Fruit fly (Drosophila melanogaster): ENCODE data around the gene CG42831.
A peak's percentile ranks its signal among the peaks of the same experiment; 100 is the strongest.

The CG42831 gene

DNA sequence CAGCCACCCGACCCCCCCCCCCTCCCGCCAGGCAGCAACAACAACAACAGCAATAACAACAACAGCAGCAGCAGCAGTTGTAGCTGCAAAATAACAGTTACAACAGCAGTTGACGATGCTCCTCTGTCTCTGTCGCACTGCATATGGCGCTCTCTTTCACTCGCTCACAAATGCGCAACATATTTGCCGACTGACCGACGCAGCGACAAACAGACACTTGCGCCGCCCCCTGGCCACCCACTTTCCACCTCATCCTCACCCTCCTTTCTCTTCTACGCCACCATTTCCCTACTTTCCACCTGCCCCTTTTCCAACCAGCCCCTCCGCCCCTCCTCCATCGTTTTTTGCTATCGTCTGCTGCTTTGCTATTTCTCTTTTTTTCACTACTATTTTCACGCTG, 39.4 kb downstream of the CG42831 start (continued):
- TF ChIP-seq PHDP (tag; optimal IDR thresholded peaks at IDR 0.05), result no peak
- no peak for TF ChIP-seq Atf3 (GFP tag; optimal IDR thresholded peaks at IDR 0.05)
- no peak for TF ChIP-seq oc (tag; optimal IDR thresholded peaks at IDR 0.05)
- no peak for TF ChIP-seq YL-1 (GFP tag; optimal IDR thresholded peaks at IDR 0.05)
- no peak for TF ChIP-seq CG6765 (GFP tag; optimal IDR thresholded peaks at IDR 0.05)
- no peak for TF ChIP-seq psq (GFP tag; optimal IDR thresholded peaks at IDR 0.05)
- no peak for TF ChIP-seq CG6689 (GFP tag; IDR thresholded peaks at IDR 0.05)
- TF ChIP-seq toy (GFP tag; IDR thresholded peaks at IDR 0.05), result no peak
- TF ChIP-seq CG6175 (GFP tag; IDR thresholded peaks at IDR 0.05), result no peak
- no peak for TF ChIP-seq BEAF-32 (GFP tag; optimal IDR thresholded peaks at IDR 0.05)
- no peak for TF ChIP-seq slou (GFP tag; optimal IDR thresholded peaks at IDR 0.05)
- no peak for TF ChIP-seq CG17361 (GFP tag; IDR thresholded peaks at IDR 0.05)
- TF ChIP-seq corto (GFP tag; optimal IDR thresholded peaks at IDR 0.05), result no peak
- TF ChIP-seq zfh2 (GFP tag; optimal IDR thresholded peaks at IDR 0.05), result no peak
- TF ChIP-seq HLH54F (GFP tag; optimal IDR thresholded peaks at IDR 0.05), result no peak
- no peak for TF ChIP-seq sc (optimal IDR thresholded peaks at IDR 0.05)
- TF ChIP-seq sc (GFP tag; optimal IDR thresholded peaks at IDR 0.05), result no peak
- peak; percentile 47 for TF ChIP-seq abd-A (tag; optimal IDR thresholded peaks at IDR 0.05)
- TF ChIP-seq Stat92E (GFP tag; optimal IDR thresholded peaks at IDR 0.05), result no peak
- TF ChIP-seq dysf (GFP tag; IDR thresholded peaks at IDR 0.05), result 0 out of 3 replicates have a peak, but pooled peaks have one; percentile 16
- 0 out of 2 replicates have a peak, but pooled peaks have one; percentile 17 for TF ChIP-seq vvl (GFP tag; IDR thresholded peaks at IDR 0.05)
- no peak for TF ChIP-seq dati (GFP tag; IDR thresholded peaks at IDR 0.05)
- no peak for TF ChIP-seq Hand (GFP tag; optimal IDR thresholded peaks at IDR 0.05)
- no peak for TF ChIP-seq CG8089 (GFP tag; optimal IDR thresholded peaks at IDR 0.05)
- TF ChIP-seq shn (GFP tag; optimal IDR thresholded peaks at IDR 0.05), result no peak
- TF ChIP-seq tx (GFP tag; optimal IDR thresholded peaks at IDR 0.05), result no peak
- TF ChIP-seq CG10147 (GFP tag; optimal IDR thresholded peaks at IDR 0.05), result no peak
- TF ChIP-seq tna (GFP tag; IDR thresholded peaks at IDR 0.05; ENCODE audit: partially characterized antibody), result peak; percentile 14; the same call in 1 of the 2 replicates
- no peak for TF ChIP-seq NC2α (GFP tag; optimal IDR thresholded peaks at IDR 0.05)
- no peak for TF ChIP-seq CG4282 (GFP tag; optimal IDR thresholded peaks at IDR 0.05)
- TF ChIP-seq phol (tag; optimal IDR thresholded peaks at IDR 0.05), result no peak
- TF ChIP-seq Hmx (GFP tag; optimal IDR thresholded peaks at IDR 0.05), result no peak
- TF ChIP-seq sna (GFP tag; IDR thresholded peaks at IDR 0.05; ENCODE audit: partially characterized antibody), result no peak
- TF ChIP-seq CG10565 (GFP tag; optimal IDR thresholded peaks at IDR 0.05), result no peak
- no peak for TF ChIP-seq kah (GFP tag; optimal IDR thresholded peaks at IDR 0.05)
- TF ChIP-seq CG8924 (tag; optimal IDR thresholded peaks at IDR 0.05), result no peak
- TF ChIP-seq gce (GFP tag; IDR thresholded peaks at IDR 0.05), result no peak
- TF ChIP-seq Sry-δ (GFP tag; optimal IDR thresholded peaks at IDR 0.05), result no peak
- TF ChIP-seq kni (GFP tag; optimal IDR thresholded peaks at IDR 0.05), result no peak
- TF ChIP-seq sens (GFP tag), result peak; percentile 33
- TF ChIP-seq CG14441 (GFP tag; IDR thresholded peaks at IDR 0.05), result no peak
- TF ChIP-seq CG1832 (GFP tag; optimal IDR thresholded peaks at IDR 0.05), result peak; percentile 53
- TF ChIP-seq ham (GFP tag; IDR thresholded peaks at IDR 0.05), result no peak
- TF ChIP-seq CG2129 (GFP tag; IDR thresholded peaks at IDR 0.05; ENCODE audit: partially characterized antibody), result no peak
- TF ChIP-seq HLHmδ (GFP tag; optimal IDR thresholded peaks at IDR 0.05), result no peak
- TF ChIP-seq ato (GFP tag; IDR thresholded peaks at IDR 0.05; ENCODE audit: partially characterized antibody), result 0 out of 2 replicates have a peak, but pooled peaks have one; percentile 16
- TF ChIP-seq CG4360 (GFP tag; IDR thresholded peaks at IDR 0.05), result peak; percentile 87
- no peak for TF ChIP-seq jumu (GFP tag; optimal IDR thresholded peaks at IDR 0.05)
- no peak for TF ChIP-seq eyg (GFP tag; optimal IDR thresholded peaks at IDR 0.05)
- no peak for TF ChIP-seq Hmr (GFP tag; optimal IDR thresholded peaks at IDR 0.05)
- TF ChIP-seq Nf-YC (tag; optimal IDR thresholded peaks at IDR 0.05), result no peak
- TF ChIP-seq CG7786 (GFP tag; optimal IDR thresholded peaks at IDR 0.05), result no peak

All from whole organism, embryonic.